Worm (Caenorhabditis elegans) whole organism, L4/young adult: ENCODE data around the gene C47E8.1.

Experiments
- W03F9.2 ChIP-seq: fragments of 150-350 bp; optimal IDR thresholded peaks from 2 replicates; lab custom pipeline; 2014; ENCODE audit warnings: missing biosample characterization, missing genetic modification characterization
- dao-5 ChIP-seq: sonication (generic microtip); optimal IDR thresholded peaks from 2 replicates; lab custom pipeline; 2016; ENCODE audit warnings: missing genotype, missing genetic modification characterization, moderate library complexity, missing compliant biosample characterization
- him-1 ChIP-seq: sonication (generic microtip); optimal IDR thresholded peaks from 2 replicates; lab custom pipeline; 2016; ENCODE audit warnings: missing genotype, missing genetic modification reagents, missing genetic modification characterization, missing compliant biosample characterization

ce11 chrV:14620835-14621234 is 45.0 kb upstream of the C47E8.1 start, which contains the start of gene hot-1:
- TF ChIP-seq dao-5 (tag; lab: Kevin White, UChicago) (no peak), W03F9.2 (tag; lab: Kevin White, UChicago) (no peak), him-1 (tag; lab: Kevin White, UChicago) (no peak)
